Worm (Caenorhabditis elegans) whole organism, late embryonic: Measurements from ENCODE around the gene fbxc-36.
"Not testable (repeated sequence)": the region's sequence is repeated elsewhere in the genome, so short reads cannot be mapped to it uniquely, and the experiment has no call there.

ENCODE experiments used
- ama-1 ChIP-seq: fragments of 150-350 bp; optimal IDR thresholded peaks from 2 replicates; lab custom pipeline; 2014
- ceh-19 ChIP-seq: fragments of 200-800 bp; sonication (Bioruptor generic); optimal IDR thresholded peaks from 2 replicates; lab custom pipeline; 2018; ENCODE audit warnings: mild to moderate bottlenecking, missing genetic modification characterization, missing compliant biosample characterization
- ceh-2 ChIP-seq: sonication (generic microtip); optimal IDR thresholded peaks from 2 replicates; lab custom pipeline; 2016; ENCODE audit warnings: missing genotype, missing genetic modification characterization, missing compliant biosample characterization
- ceh-9 ChIP-seq: sonication (generic microtip); optimal IDR thresholded peaks from 2 replicates; lab custom pipeline; 2016; ENCODE audit warnings: mild to moderate bottlenecking, missing genetic modification characterization, inconsistent platforms, missing compliant biosample characterization
- eyg-1 ChIP-seq: sonication (generic microtip); optimal IDR thresholded peaks from 2 replicates; lab custom pipeline; 2016; ENCODE audit warnings: missing genotype, missing genetic modification characterization, missing compliant biosample characterization
- fax-1 ChIP-seq: sonication (generic microtip); optimal IDR thresholded peaks from 2 replicates; lab custom pipeline; 2016; ENCODE audit warnings: missing genotype, missing genetic modification characterization, missing compliant biosample characterization
- hlh-6 ChIP-seq: sonication (generic microtip); optimal IDR thresholded peaks from 2 replicates; lab custom pipeline; 2016; ENCODE audit warnings: missing genotype, missing genetic modification characterization, missing compliant biosample characterization
- lim-6 ChIP-seq: sonication (generic microtip); optimal IDR thresholded peaks from 2 replicates; lab custom pipeline; 2016; ENCODE audit warnings: missing genetic modification characterization, missing compliant biosample characterization
- madf-2 ChIP-seq: sonication (generic microtip); optimal IDR thresholded peaks from 2 replicates; lab custom pipeline; 2017; ENCODE audit warnings: missing genetic modification characterization, missing compliant biosample characterization
- nfya-1 ChIP-seq: sonication (generic microtip); optimal IDR thresholded peaks from 2 replicates; lab custom pipeline; 2017; ENCODE audit warnings: missing genetic modification characterization, mild to moderate bottlenecking, missing compliant biosample characterization, antibody characterized with exemption, moderate library complexity
- pha-4 ChIP-seq: fragments of 150-350 bp; optimal IDR thresholded peaks from 2 replicates; lab custom pipeline; 2018; ENCODE audit warnings: missing biosample characterization, missing genetic modification reagents, missing genetic modification characterization
- rnt-1 ChIP-seq: sonication (generic microtip); optimal IDR thresholded peaks from 2 replicates; lab custom pipeline; 2016; ENCODE audit warnings: missing genetic modification characterization, missing compliant biosample characterization
- sdc-2 ChIP-seq: sonication (generic microtip); optimal IDR thresholded peaks from 2 replicates; lab custom pipeline; 2016; ENCODE audit warnings: missing genotype, missing genetic modification characterization, missing compliant biosample characterization
- sox-2 ChIP-seq: fragments of 200-800 bp; sonication (Bioruptor generic); IDR thresholded peaks from 2 replicates; pipeline ENCODE4 v1.3.6; 2022; ENCODE audit warnings: missing genetic modification reagents, missing genetic modification characterization, missing compliant biosample characterization
- syd-9 ChIP-seq: sonication (generic microtip); optimal IDR thresholded peaks from 2 replicates; lab custom pipeline; 2016; ENCODE audit warnings: mild to moderate bottlenecking, missing genetic modification characterization, moderate library complexity, missing compliant biosample characterization
- tbx-2 ChIP-seq: sonication (generic microtip); optimal IDR thresholded peaks from 2 replicates; lab custom pipeline; 2016; ENCODE audit warnings: missing genetic modification characterization, missing compliant biosample characterization
- ttx-3 ChIP-seq: sonication (generic microtip); optimal IDR thresholded peaks from 2 replicates; lab custom pipeline; 2016; ENCODE audit warnings: missing genetic modification reagents, missing genetic modification characterization, missing compliant biosample characterization
- zip-5 ChIP-seq: sonication (generic microtip); optimal IDR thresholded peaks from 2 replicates; lab custom pipeline; 2016; ENCODE audit warnings: missing genetic modification characterization, missing compliant biosample characterization

Gene fbxc-36

ce11 chrII:982842-983241 is 42.1 kb downstream of the fbxc-36 start, which contains the start of gene srh-274:
Gene srh-274 (plus strand): TSS chrII:983142.
- TF ChIP-seq syd-9 (tag; lab: Kevin White, UChicago), result no peak
- no peak for TF ChIP-seq ceh-9 (tag; lab: Kevin White, UChicago)
- no peak for TF ChIP-seq ceh-2 (tag; lab: Kevin White, UChicago)
- TF ChIP-seq, all 69 proteins: peak for 0

- not testable (repeated sequence) for TF ChIP-seq lim-6 (tag; lab: Kevin White, UChicago); tbx-2; ceh-9 (tag; lab: Kevin White, UChicago)
These were observed 44.9 kb downstream of the fbxc-36 start, which contains the start of gene fbxc-40 for ce11 chrII:985703-986102. Gene fbxc-40 (plus strand): TSS chrII:986003.

ce11 chrII:988437-988836 is 47.7 kb downstream of the fbxc-36 start, which contains the start of gene fbxc-39:
Gene fbxc-39 (plus strand): TSS chrII:988737.
- TF ChIP-seq sdc-2 (tag; lab: Kevin White, UChicago) (no peak), rnt-1 (tag; lab: Kevin White, UChicago) (no peak), madf-2 (no peak), nfya-1 (tag; lab: Kevin White, UChicago) (no peak), ceh-9 (tag; lab: Kevin White, UChicago) (no peak), ttx-3 (no peak)

- no peak for TF ChIP-seq hlh-6
- TF ChIP-seq sox-2 (GFP tag; lab: Robert Waterston, UW), result no peak
- TF ChIP-seq ama-1 (lab: Kevin White, UChicago), result no peak
- TF ChIP-seq syd-9 (tag; lab: Kevin White, UChicago), result no peak
- no peak for TF ChIP-seq pha-4
- no peak for TF ChIP-seq ttx-3
- TF ChIP-seq ceh-19 (GFP tag; lab: Kevin White, UChicago), result no peak
- no peak for TF ChIP-seq fax-1 (tag; lab: Kevin White, UChicago)
- no peak for TF ChIP-seq zip-5 (tag; lab: Kevin White, UChicago)
- TF ChIP-seq ceh-2 (tag; lab: Kevin White, UChicago), result no peak
- no peak for TF ChIP-seq eyg-1
- TF ChIP-seq, all 69 proteins: peak for 0
These were observed 50.5 kb downstream of the fbxc-36 start, which contains the start of gene fbxc-42 for ce11 chrII:991300-991699. Gene fbxc-42 (plus strand): TSS chrII:991600.
